Fruit fly (Drosophila melanogaster) whole organism, embryonic: ENCODE measurements around the gene drongo.

Experiments
- Aef1 ChIP-seq: fragments of 200-800 bp; sonication (Bioruptor generic); IDR thresholded peaks from 3 replicates; pipeline ENCODE4 v1.3.6; 2022; ENCODE audit warnings: missing biosample characterization, missing genetic modification characterization
- CG11398 ChIP-seq: fragments of 200-800 bp; sonication (Bioruptor generic); optimal IDR thresholded peaks from 2 replicates; lab custom pipeline; 2016; ENCODE audit warnings: missing biosample characterization, missing genetic modification characterization
- CG1233 ChIP-seq: fragments of 200-800 bp; sonication (Bioruptor generic); optimal IDR thresholded peaks from 4 replicates; lab custom pipeline; 2018; ENCODE audit warnings: missing biosample characterization, mild to moderate bottlenecking, missing genetic modification characterization
- CG12769 ChIP-seq: fragments of 200-800 bp; sonication (Bioruptor generic); optimal IDR thresholded peaks from 2 replicates; lab custom pipeline; 2019; ENCODE audit warnings: missing biosample characterization, mild to moderate bottlenecking, missing genetic modification characterization, moderate library complexity
- CG12942 ChIP-seq: fragments of 200-800 bp; sonication (Bioruptor generic); optimal IDR thresholded peaks from 3 replicates; lab custom pipeline; 2016; ENCODE audit warnings: missing biosample characterization, missing genetic modification characterization
- CG15479 ChIP-seq: fragments of 200-800 bp; sonication (Bioruptor generic); optimal IDR thresholded peaks from 3 replicates; lab custom pipeline; 2019; ENCODE audit warnings: missing biosample characterization, mild to moderate bottlenecking, missing genetic modification characterization, moderate library complexity
- CG1603 ChIP-seq: fragments of 200-800 bp; sonication (Bioruptor generic); optimal IDR thresholded peaks from 2 replicates; lab custom pipeline; 2019; ENCODE audit warnings: missing biosample characterization, mild to moderate bottlenecking, missing genetic modification characterization, moderate library complexity
- CG16779 ChIP-seq: fragments of 200-800 bp; sonication (Bioruptor generic); IDR thresholded peaks from 2 replicates; pipeline ENCODE4 v1.3.6; 2022; ENCODE audit warnings: missing biosample characterization, missing genetic modification characterization
- CG17361 ChIP-seq: fragments of 200-800 bp; sonication (Bioruptor generic); IDR thresholded peaks from 3 replicates; pipeline ENCODE4 v1.3.6; 2022; ENCODE audit warnings: missing biosample characterization, missing genetic modification characterization
- CG18599 ChIP-seq: fragments of 200-800 bp; sonication (Bioruptor generic); optimal IDR thresholded peaks from 3 replicates; lab custom pipeline; 2017; ENCODE audit warnings: missing biosample characterization, missing genetic modification characterization, mild to moderate bottlenecking, moderate library complexity, missing genetic modification reagents
- CG30020 ChIP-seq: fragments of 200-800 bp; optimal IDR thresholded peaks from 2 replicates; lab custom pipeline; 2019; ENCODE audit warnings: missing biosample characterization, mild to moderate bottlenecking, missing genetic modification characterization, moderate library complexity
- CG34224 ChIP-seq: fragments of 200-800 bp; sonication (Bioruptor generic); IDR thresholded peaks from 3 replicates; pipeline ENCODE4 v1.3.6; 2022; ENCODE audit warnings: missing biosample characterization, missing genetic modification characterization; ENCODE audit not compliant: partially characterized antibody
- CG3726 ChIP-seq: fragments of 200-800 bp; sonication (Bioruptor generic); IDR thresholded peaks from 3 replicates; pipeline ENCODE4, ENCODE4 v1.3.6; 2022; ENCODE audit warnings: missing biosample characterization, missing genetic modification characterization
- CG42726 ChIP-seq: fragments of 200-800 bp; sonication (Bioruptor generic); IDR thresholded peaks from 2 replicates; pipeline ENCODE4 v1.3.6; 2022; ENCODE audit warnings: missing biosample characterization, missing genetic modification characterization; ENCODE audit not compliant: partially characterized antibody
- CG4617 ChIP-seq: fragments of 200-800 bp; sonication (Bioruptor generic); optimal IDR thresholded peaks from 3 replicates; lab custom pipeline; 2016; ENCODE audit warnings: missing biosample characterization, missing genetic modification characterization, borderline replicate concordance
- CG7357 ChIP-seq: fragments of 200-800 bp; sonication (Bioruptor generic); IDR thresholded peaks from 3 replicates; pipeline ENCODE4 v1.3.6; 2022; ENCODE audit warnings: missing biosample characterization, missing genetic modification characterization
- CG7745 ChIP-seq: fragments of 200-800 bp; sonication (Bioruptor generic); optimal IDR thresholded peaks from 2 replicates; lab custom pipeline; 2018; ENCODE audit warnings: missing biosample characterization, mild to moderate bottlenecking, missing genetic modification characterization, moderate library complexity
- CG9932 ChIP-seq: fragments of 200-800 bp; sonication (Bioruptor generic); IDR thresholded peaks from 2 replicates; pipeline ENCODE4 v1.3.6; 2022; ENCODE audit warnings: missing biosample characterization, missing genetic modification characterization
- CHES-1-like ChIP-seq: fragments of 200-800 bp; sonication (Bioruptor generic); optimal IDR thresholded peaks from 2 replicates; lab custom pipeline; 2016; ENCODE audit warnings: missing biosample characterization, missing genetic modification characterization
- Chrac-16 ChIP-seq: fragments of 200-800 bp; sonication (Bioruptor generic); optimal IDR thresholded peaks from 3 replicates; lab custom pipeline; 2016; ENCODE audit warnings: missing biosample characterization, missing genetic modification characterization
- CrebB ChIP-seq: fragments of 200-800 bp; sonication (Bioruptor generic); optimal IDR thresholded peaks from 3 replicates; lab custom pipeline; 2018; ENCODE audit warnings: missing biosample characterization, mild to moderate bottlenecking, missing genetic modification characterization
- Doc2 ChIP-seq: fragments of 200-800 bp; sonication (Bioruptor generic); IDR thresholded peaks from 2 replicates; pipeline ENCODE4 v1.3.6; 2022; ENCODE audit warnings: missing biosample characterization, missing genetic modification characterization
- Dp ChIP-seq: fragments of 200-800 bp; sonication (Bioruptor generic); optimal IDR thresholded peaks from 2 replicates; lab custom pipeline; 2018; ENCODE audit warnings: missing biosample characterization, mild to moderate bottlenecking, missing genetic modification characterization, moderate library complexity
- Dref ChIP-seq: fragments of 200-800 bp; sonication (Bioruptor generic); IDR thresholded peaks from 2 replicates; pipeline ENCODE4 v1.3.6; 2022; ENCODE audit warnings: missing biosample characterization, missing genetic modification characterization
- Ets65A ChIP-seq: fragments of 200-800 bp; sonication (Bioruptor generic); peaks from one replicate; lab custom pipeline; 2016; ENCODE audit warnings: missing biosample characterization, missing genetic modification characterization
- Fer1 ChIP-seq: fragments of 200-800 bp; sonication (Bioruptor generic); optimal IDR thresholded peaks from 2 replicates; lab custom pipeline; 2017; ENCODE audit warnings: missing biosample characterization, mild to moderate bottlenecking, missing genetic modification characterization
- Fer2 ChIP-seq: fragments of 200-800 bp; sonication (Bioruptor generic); optimal IDR thresholded peaks from 2 replicates; lab custom pipeline; 2018; ENCODE audit warnings: missing biosample characterization, mild to moderate bottlenecking, missing genetic modification characterization, moderate library complexity
- HLHmδ ChIP-seq: fragments of 200-800 bp; sonication (Bioruptor generic); optimal IDR thresholded peaks from 2 replicates; lab custom pipeline; 2018; ENCODE audit warnings: missing biosample characterization, mild to moderate bottlenecking, missing genetic modification characterization, moderate library complexity
- Kr ChIP-seq: fragments of 200-800 bp; sonication (Bioruptor generic); optimal IDR thresholded peaks from 2 replicates; lab custom pipeline; 2017; ENCODE audit warnings: missing biosample characterization, mild to moderate bottlenecking, missing genetic modification characterization
- Spps ChIP-seq: fragments of 200-800 bp; sonication (Bioruptor generic); optimal IDR thresholded peaks from 2 replicates; lab custom pipeline; 2018; ENCODE audit warnings: missing biosample characterization, mild to moderate bottlenecking, missing genetic modification characterization
- TFAM ChIP-seq: fragments of 200-800 bp; sonication (Bioruptor generic); optimal IDR thresholded peaks from 2 replicates; lab custom pipeline; 2017; ENCODE audit warnings: missing biosample characterization, missing genetic modification characterization, inconsistent platforms
- Vsx1 ChIP-seq: fragments of 200-800 bp; sonication (Bioruptor generic); optimal IDR thresholded peaks from 2 replicates; lab custom pipeline; 2017; ENCODE audit warnings: missing biosample characterization, mild to moderate bottlenecking, missing genetic modification characterization, missing genetic modification reagents
- Xbp1 ChIP-seq: fragments of 200-800 bp; sonication (Bioruptor generic); optimal IDR thresholded peaks from 3 replicates; lab custom pipeline; 2016; ENCODE audit warnings: missing biosample characterization, mild to moderate bottlenecking, missing genetic modification characterization
- ato ChIP-seq: fragments of 200-800 bp; sonication (Bioruptor generic); IDR thresholded peaks from 2 replicates; pipeline ENCODE4 v1.3.6; 2022; ENCODE audit warnings: missing biosample characterization, missing genetic modification characterization; ENCODE audit not compliant: partially characterized antibody
- bbx ChIP-seq: fragments of 200-800 bp; sonication (Bioruptor generic); IDR thresholded peaks from 2 replicates; pipeline ENCODE4 v1.3.6; 2022; ENCODE audit warnings: missing biosample characterization, missing genetic modification characterization; ENCODE audit not compliant: partially characterized antibody
- cad ChIP-seq: fragments of >200 bp; optimal IDR thresholded peaks from 2 replicates; lab custom pipeline; 2017; ENCODE audit warnings: missing biosample characterization, missing genetic modification characterization
- cato ChIP-seq: fragments of 200-800 bp; sonication (Bioruptor generic); optimal IDR thresholded peaks from 2 replicates; lab custom pipeline; 2016; ENCODE audit warnings: missing biosample characterization, missing genetic modification characterization, borderline replicate concordance
- cwo ChIP-seq: fragments of 200-800 bp; sonication (Bioruptor generic); optimal IDR thresholded peaks from 3 replicates; lab custom pipeline; 2017; ENCODE audit warnings: missing biosample characterization, missing genetic modification characterization, mild to moderate bottlenecking, moderate library complexity, missing genetic modification reagents
- dmrt99B ChIP-seq: fragments of 200-800 bp; sonication (Bioruptor generic); optimal IDR thresholded peaks from 2 replicates; lab custom pipeline; 2018; ENCODE audit warnings: missing biosample characterization, mild to moderate bottlenecking, missing genetic modification characterization, moderate library complexity
- dpn ChIP-seq, 2 experiments: fragments of 200-800 bp; sonication (Bioruptor generic); optimal IDR thresholded peaks; 3 replicates each; lab custom pipeline; 2016; ENCODE audit warnings: missing biosample characterization in 2 of 2, missing genetic modification characterization in 2 of 2
- exex ChIP-seq: fragments of 200-800 bp; sonication (Bioruptor generic); optimal IDR thresholded peaks from 4 replicates; lab custom pipeline; 2018; ENCODE audit warnings: missing biosample characterization, mild to moderate bottlenecking, missing genetic modification characterization, moderate library complexity
- hb ChIP-seq: fragments of 200-800 bp; sonication (Bioruptor generic); IDR thresholded peaks from 3 replicates; pipeline ENCODE4 v1.3.6; 2022; ENCODE audit warnings: missing biosample characterization, missing genetic modification characterization; ENCODE audit not compliant: partially characterized antibody
- hkb ChIP-seq, 2 experiments: fragments of 200-800 bp in 1 of 2; fragments of >200 bp in 1 of 2; sonication (Bioruptor generic) in 1 of 2; IDR thresholded peaks in 1 of 2; optimal IDR thresholded peaks in 1 of 2; 2 replicates each; pipeline versions ENCODE4 v1.3.6 to Lab custom; 2017 to 2022; ENCODE audit warnings: missing biosample characterization in 1 of 2, missing genetic modification characterization in 1 of 2
- nerfin-2 ChIP-seq: fragments of 200-800 bp; sonication (Bioruptor generic); IDR thresholded peaks from 2 replicates; pipeline ENCODE4 v1.3.6; 2022; ENCODE audit warnings: missing biosample characterization, missing genetic modification characterization; ENCODE audit not compliant: partially characterized antibody
- pros ChIP-seq: fragments of 200-800 bp; sonication (Bioruptor generic); optimal IDR thresholded peaks from 3 replicates; lab custom pipeline; 2019; ENCODE audit warnings: missing biosample characterization, mild to moderate bottlenecking, missing genetic modification characterization, moderate library complexity
- shn ChIP-seq: fragments of 200-800 bp; sonication (Bioruptor generic); optimal IDR thresholded peaks from 3 replicates; lab custom pipeline; 2016; ENCODE audit warnings: missing biosample characterization, missing genetic modification characterization
- wek ChIP-seq: fragments of 200-800 bp; sonication (Bioruptor generic); optimal IDR thresholded peaks from 3 replicates; lab custom pipeline; 2018; ENCODE audit warnings: missing biosample characterization, mild to moderate bottlenecking, missing genetic modification characterization, moderate library complexity
- z ChIP-seq: fragments of 200-800 bp; sonication (Bioruptor generic); IDR thresholded peaks from 3 replicates; pipeline ENCODE4 v1.3.6; 2022; ENCODE audit warnings: missing biosample characterization, missing genetic modification characterization

drongo gene

DNA sequence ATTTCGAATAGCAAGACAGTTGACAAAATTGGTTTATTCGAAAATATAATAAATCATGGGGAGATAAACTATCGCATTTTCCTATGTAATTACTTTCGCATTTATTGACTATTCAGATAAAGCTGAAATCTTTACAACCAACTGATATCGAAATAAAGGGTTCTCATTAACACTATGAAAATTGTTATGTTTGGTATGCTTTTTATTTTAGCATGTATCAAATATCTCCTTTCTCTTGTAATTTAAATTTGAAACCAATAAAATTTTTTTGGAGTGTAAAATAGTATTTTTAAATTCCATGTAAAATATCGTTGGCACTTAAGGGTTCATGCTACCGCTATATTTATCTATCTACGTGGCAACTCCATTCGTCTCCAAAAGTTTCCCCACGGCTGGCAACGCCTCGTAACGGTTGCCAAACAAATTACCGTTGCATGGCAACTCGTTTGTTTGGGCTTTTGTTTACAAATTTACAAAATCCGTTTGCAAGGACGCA is 4.2 kb upstream of the drongo start, which contains the start of gene CG13949 (continued):
- no peak for TF ChIP-seq HLHmδ (GFP tag; lab: Kevin White, UChicago)
- TF ChIP-seq CG7357 (GFP tag; lab: Robert Waterston, UW), result no peak
- peak; percentile 60; the same call in 1 of the 3 replicates for TF ChIP-seq z (GFP tag; lab: Robert Waterston, UW)
- no peak for TF ChIP-seq nerfin-2
- TF ChIP-seq CG11398 (GFP tag; lab: Kevin White, UChicago), result peak; percentile 54
- TF ChIP-seq Ets65A (GFP tag; lab: Kevin White, UChicago), result peak; percentile 89
- TF ChIP-seq CG30020 (tag; lab: Kevin White, UChicago), result peak; percentile 23
- peak; percentile 66; the same call in 2 of the 3 replicates for TF ChIP-seq CG17361 (GFP tag; lab: Robert Waterston, UW)
- no peak for TF ChIP-seq cad (GFP tag; lab: Kevin White, UChicago)
- TF ChIP-seq CG1233 (GFP tag; lab: Kevin White, UChicago), result peak; percentile 46
- peak; percentile 55 for TF ChIP-seq Fer1 (GFP tag; lab: Kevin White, UChicago)
- peak; percentile 46 for TF ChIP-seq dmrt99B (tag; lab: Kevin White, UChicago)
- TF ChIP-seq CG7745, result peak; percentile 38
- peak; percentile 63 for TF ChIP-seq hkb (optimal IDR thresholded peaks at IDR 0.05; lab: Kevin White, UChicago)
- peak; percentile 85 for TF ChIP-seq hkb (GFP tag; IDR thresholded peaks at IDR 0.05; lab: Robert Waterston, UW)
- peak; percentile 5 for TF ChIP-seq Fer2 (tag; lab: Kevin White, UChicago)
- TF ChIP-seq Chrac-16, result peak; percentile 59
- TF ChIP-seq CHES-1-like (GFP tag; lab: Kevin White, UChicago), result peak; percentile 33
- TF ChIP-seq cwo (GFP tag; lab: Kevin White, UChicago), result peak; percentile 37
- TF ChIP-seq wek, result no peak
- TF ChIP-seq CG18599 (GFP tag; lab: Kevin White, UChicago), result peak; percentile 70
- peak; percentile 68; the same call in 1 of the 2 replicates for TF ChIP-seq CG16779 (GFP tag; lab: Robert Waterston, UW)
- TF ChIP-seq CG42726 (GFP tag; lab: Robert Waterston, UW), result peak; percentile 47; the same call in 1 of the 2 replicates
- no peak for TF ChIP-seq Vsx1 (GFP tag; lab: Kevin White, UChicago)
- no peak for TF ChIP-seq Doc2
- peak; percentile 98 for TF ChIP-seq exex (tag; lab: Kevin White, UChicago)
- TF ChIP-seq bbx (GFP tag; lab: Robert Waterston, UW), result peak; percentile 64; the same call in 1 of the 2 replicates
- no peak for TF ChIP-seq CG3726 (GFP tag; lab: Robert Waterston, UW)
- TF ChIP-seq CG9932 (GFP tag; lab: Robert Waterston, UW), result peak; percentile 87
- TF ChIP-seq CrebB (tag; lab: Kevin White, UChicago), result peak; percentile 50
- no peak for TF ChIP-seq hb (GFP tag; lab: Robert Waterston, UW)
- no peak for TF ChIP-seq TFAM
- no peak for TF ChIP-seq pros (GFP tag; lab: Kevin White, UChicago)
- TF ChIP-seq Xbp1 (GFP tag; lab: Kevin White, UChicago), result peak; percentile 65
- TF ChIP-seq shn (GFP tag; lab: Kevin White, UChicago), result peak; percentile 59
- peak; percentile 48 to 67 for TF ChIP-seq dpn (GFP tag; optimal IDR thresholded peaks at IDR 0.05; lab: Kevin White, UChicago)
- peak; percentile 38 for TF ChIP-seq CG12769 (tag; lab: Kevin White, UChicago)
- TF ChIP-seq Dref, result peak; percentile 39; the same call in 1 of the 2 replicates
- peak; percentile 8 for TF ChIP-seq CG4617
- no peak for TF ChIP-seq Spps
- no peak for TF ChIP-seq ato (GFP tag; lab: Robert Waterston, UW)
- TF ChIP-seq Aef1 (GFP tag; lab: Robert Waterston, UW), result peak; percentile 82
- TF ChIP-seq Kr (GFP tag; lab: Kevin White, UChicago), result no peak
- TF ChIP-seq CG15479 (GFP tag; lab: Kevin White, UChicago), result no peak
- 0 out of 3 replicates have a peak, but pooled peaks have one; percentile 47 for TF ChIP-seq CG34224 (GFP tag; lab: Robert Waterston, UW)
- TF ChIP-seq CG12942 (GFP tag; lab: Kevin White, UChicago), result peak; percentile 37
- peak; percentile 51 for TF ChIP-seq Dp
- peak; percentile 73 for TF ChIP-seq CG1603 (tag; lab: Kevin White, UChicago)
- no peak for TF ChIP-seq cato (GFP tag; lab: Kevin White, UChicago)
